Fruit fly (Drosophila melanogaster) whole organism, embryonic: ENCODE data around the gene ver.

Source experiments
- BtbVII ChIP-seq: fragments of 200-800 bp; sonication (Bioruptor generic); optimal IDR thresholded peaks from 3 replicates; lab custom pipeline; 2017; ENCODE audit warnings: missing biosample characterization, mild to moderate bottlenecking, missing genetic modification characterization
- Bteb2 ChIP-seq: fragments of 200-800 bp; sonication (Bioruptor generic); optimal IDR thresholded peaks from 2 replicates; lab custom pipeline; 2016; ENCODE audit warnings: missing biosample characterization, missing genetic modification characterization
- C15 ChIP-seq: fragments of 200-800 bp; sonication (Bioruptor generic); IDR thresholded peaks from 3 replicates; pipeline ENCODE4 v1.3.6; 2022; ENCODE audit warnings: missing biosample characterization, missing genetic modification characterization
- CG10321 ChIP-seq: fragments of 200-800 bp; sonication (Bioruptor generic); IDR thresholded peaks from 2 replicates; pipeline ENCODE4 v1.3.6; 2022; ENCODE audit warnings: missing biosample characterization, missing genetic modification characterization
- CG10462 ChIP-seq: fragments of 200-800 bp; sonication (Bioruptor generic); optimal IDR thresholded peaks from 2 replicates; lab custom pipeline; 2016; ENCODE audit warnings: missing biosample characterization, missing genetic modification characterization
- CG11456 ChIP-seq: fragments of 200-800 bp; sonication (Bioruptor generic); IDR thresholded peaks from 3 replicates; pipeline ENCODE4 v1.3.6; 2022; ENCODE audit warnings: missing biosample characterization, missing genetic modification characterization
- CG11695 ChIP-seq: fragments of 200-800 bp; sonication (Bioruptor generic); IDR thresholded peaks from 3 replicates; pipeline ENCODE4 v1.3.6; 2022; ENCODE audit warnings: missing biosample characterization, missing genetic modification characterization
- CG13424 ChIP-seq: fragments of 200-800 bp; sonication (Bioruptor generic); optimal IDR thresholded peaks from 2 replicates; lab custom pipeline; 2019; ENCODE audit warnings: missing biosample characterization, mild to moderate bottlenecking, missing genetic modification characterization, moderate library complexity
- CG13624 ChIP-seq: fragments of 200-800 bp; sonication (Bioruptor generic); optimal IDR thresholded peaks from 2 replicates; lab custom pipeline; 2016; ENCODE audit warnings: missing biosample characterization, missing genetic modification characterization
- CG14860 ChIP-seq: fragments of 200-800 bp; sonication (Bioruptor generic); IDR thresholded peaks from 3 replicates; pipeline ENCODE4 v1.3.6; 2022; ENCODE audit warnings: missing biosample characterization, missing genetic modification characterization; ENCODE audit not compliant: partially characterized antibody
- CG1603 ChIP-seq: fragments of 200-800 bp; sonication (Bioruptor generic); optimal IDR thresholded peaks from 2 replicates; lab custom pipeline; 2019; ENCODE audit warnings: missing biosample characterization, mild to moderate bottlenecking, missing genetic modification characterization, moderate library complexity
- CG1647 ChIP-seq: fragments of 200-800 bp; sonication (Bioruptor generic); optimal IDR thresholded peaks from 3 replicates; lab custom pipeline; 2016; ENCODE audit warnings: missing biosample characterization, missing genetic modification characterization
- CG17912 ChIP-seq: fragments of 200-800 bp; sonication (Bioruptor generic); optimal IDR thresholded peaks from 2 replicates; lab custom pipeline; 2018; ENCODE audit warnings: missing biosample characterization, mild to moderate bottlenecking, missing genetic modification characterization
- CG1832 ChIP-seq: fragments of 200-800 bp; sonication (Bioruptor generic); optimal IDR thresholded peaks from 2 replicates; lab custom pipeline; 2017; ENCODE audit warnings: missing biosample characterization, mild to moderate bottlenecking, missing genetic modification characterization, inconsistent platforms
- CG18619 ChIP-seq: fragments of 200-800 bp; sonication (Bioruptor generic); optimal IDR thresholded peaks from 3 replicates; lab custom pipeline; 2017; ENCODE audit warnings: missing biosample characterization, mild to moderate bottlenecking, missing genetic modification characterization
- CG18764 ChIP-seq: fragments of 200-800 bp; sonication (Bioruptor generic); optimal IDR thresholded peaks from 3 replicates; lab custom pipeline; 2016; ENCODE audit warnings: missing biosample characterization, missing genetic modification characterization
- CG2116 ChIP-seq: fragments of 200-800 bp; sonication (Bioruptor generic); optimal IDR thresholded peaks from 3 replicates; lab custom pipeline; 2018; ENCODE audit warnings: missing biosample characterization, mild to moderate bottlenecking, missing genetic modification characterization
- CG2199 ChIP-seq: fragments of 200-800 bp; sonication (Bioruptor generic); IDR thresholded peaks from 3 replicates; pipeline ENCODE4 v1.3.6; 2022; ENCODE audit warnings: missing biosample characterization, missing genetic modification characterization
- CG2889 ChIP-seq: fragments of 200-800 bp; sonication (Bioruptor generic); IDR thresholded peaks from 3 replicates; pipeline ENCODE4 v1.3.6; 2022; ENCODE audit warnings: missing biosample characterization, missing genetic modification characterization
- CG4854 ChIP-seq: fragments of 200-800 bp; sonication (Bioruptor generic); optimal IDR thresholded peaks from 2 replicates; lab custom pipeline; 2016; ENCODE audit warnings: missing biosample characterization, missing genetic modification characterization, inconsistent platforms
- CG7786 ChIP-seq: fragments of 200-800 bp; sonication (Bioruptor generic); optimal IDR thresholded peaks from 2 replicates; lab custom pipeline; 2016; ENCODE audit warnings: missing biosample characterization, missing genetic modification characterization
- CG7963 ChIP-seq: fragments of 200-800 bp; sonication (Bioruptor generic); IDR thresholded peaks from 3 replicates; pipeline ENCODE4 v1.3.6; 2022; ENCODE audit warnings: missing biosample characterization, missing genetic modification characterization; ENCODE audit not compliant: partially characterized antibody
- CG8089 ChIP-seq: fragments of 200-800 bp; sonication (Bioruptor generic); optimal IDR thresholded peaks from 3 replicates; lab custom pipeline; 2016; ENCODE audit warnings: missing biosample characterization, missing genetic modification characterization
- CG9727 ChIP-seq: fragments of 200-800 bp; sonication (Bioruptor generic); optimal IDR thresholded peaks from 3 replicates; lab custom pipeline; 2017; ENCODE audit warnings: missing biosample characterization, mild to moderate bottlenecking, missing genetic modification characterization
- CTCF ChIP-seq: fragments of 200-800 bp; sonication (Bioruptor generic); optimal IDR thresholded peaks from 2 replicates; lab custom pipeline; 2017; ENCODE audit warnings: missing biosample characterization, mild to moderate bottlenecking, missing genetic modification characterization, moderate library complexity
- D19A ChIP-seq: fragments of 200-800 bp; optimal IDR thresholded peaks from 3 replicates; lab custom pipeline; 2019; ENCODE audit warnings: missing biosample characterization, mild to moderate bottlenecking, missing genetic modification characterization, moderate library complexity
- Dip3 ChIP-seq: fragments of 200-800 bp; sonication (Bioruptor generic); optimal IDR thresholded peaks from 3 replicates; lab custom pipeline; 2016; ENCODE audit warnings: missing biosample characterization, missing genetic modification characterization
- Ets65A ChIP-seq: fragments of 200-800 bp; sonication (Bioruptor generic); peaks from one replicate; lab custom pipeline; 2016; ENCODE audit warnings: missing biosample characterization, missing genetic modification characterization
- Fer3 ChIP-seq: fragments of 200-800 bp; sonication (Bioruptor generic); optimal IDR thresholded peaks from 2 replicates; lab custom pipeline; 2018; ENCODE audit warnings: missing biosample characterization, mild to moderate bottlenecking, missing genetic modification characterization, moderate library complexity
- Hr39 ChIP-seq: fragments of >200 bp; optimal IDR thresholded peaks from 2 replicates; lab custom pipeline; 2017
- Med ChIP-seq: fragments of 200-800 bp; sonication (Bioruptor generic); peaks from one replicate; lab custom pipeline; 2016; ENCODE audit warnings: missing biosample characterization, missing genetic modification characterization, mild to moderate bottlenecking, inconsistent platforms, moderate library complexity
- NFAT ChIP-seq: fragments of 200-800 bp; sonication (Bioruptor generic); IDR thresholded peaks from 2 replicates; pipeline ENCODE4 v1.3.6; 2022; ENCODE audit warnings: missing biosample characterization, missing genetic modification characterization
- NK7.1 ChIP-seq: fragments of 200-800 bp; sonication (Bioruptor generic); optimal IDR thresholded peaks from 3 replicates; lab custom pipeline; 2016; ENCODE audit warnings: missing biosample characterization, missing genetic modification characterization
- Optix ChIP-seq: fragments of 200-800 bp; sonication (Bioruptor generic); IDR thresholded peaks from 3 replicates; pipeline ENCODE4 v1.3.6; 2022; ENCODE audit warnings: missing biosample characterization, missing genetic modification characterization
- Pdp1 ChIP-seq, 2 experiments: fragments of 200-800 bp; sonication (Bioruptor generic); optimal IDR thresholded peaks; 3 replicates each; lab custom pipeline; 2016; ENCODE audit warnings: missing biosample characterization in 2 of 2, missing genetic modification characterization in 2 of 2, mild to moderate bottlenecking in 1 of 2, moderate library complexity in 1 of 2
- Poxn ChIP-seq: fragments of 200-800 bp; sonication (Bioruptor generic); IDR thresholded peaks from 2 replicates; pipeline ENCODE4 v1.3.6; 2022; ENCODE audit warnings: missing biosample characterization, missing genetic modification characterization
- Ravus ChIP-seq: fragments of 200-800 bp; sonication (Bioruptor generic); IDR thresholded peaks from 2 replicates; pipeline ENCODE4 v1.3.6; 2022; ENCODE audit warnings: missing biosample characterization, missing genetic modification characterization
- Rfx ChIP-seq: fragments of 200-800 bp; sonication (Bioruptor generic); IDR thresholded peaks from 2 replicates; pipeline ENCODE4 v1.3.6; 2022; ENCODE audit warnings: missing biosample characterization, missing genetic modification characterization
- Sin3A ChIP-seq: fragments of >200 bp; optimal IDR thresholded peaks from 2 replicates; lab custom pipeline; 2018
- Xbp1 ChIP-seq: fragments of 200-800 bp; sonication (Bioruptor generic); optimal IDR thresholded peaks from 3 replicates; lab custom pipeline; 2016; ENCODE audit warnings: missing biosample characterization, mild to moderate bottlenecking, missing genetic modification characterization
- YL-1 ChIP-seq: fragments of 200-800 bp; sonication (Bioruptor generic); optimal IDR thresholded peaks from 3 replicates; lab custom pipeline; 2017; ENCODE audit warnings: missing biosample characterization, mild to moderate bottlenecking, missing genetic modification characterization
- abd-A ChIP-seq: fragments of 200-800 bp; sonication (Bioruptor generic); optimal IDR thresholded peaks from 3 replicates; lab custom pipeline; 2019; ENCODE audit warnings: missing biosample characterization, mild to moderate bottlenecking, missing genetic modification characterization, moderate library complexity
- croc ChIP-seq: fragments of 200-800 bp; sonication (Bioruptor generic); conservative IDR thresholded peaks from 3 replicates; pipeline ENCODE4 v1.3.6; 2022; ENCODE audit warnings: missing biosample characterization, missing genetic modification characterization
- dpn ChIP-seq, 2 experiments: fragments of 200-800 bp; sonication (Bioruptor generic); optimal IDR thresholded peaks; 3 replicates each; lab custom pipeline; 2016; ENCODE audit warnings: missing biosample characterization in 2 of 2, missing genetic modification characterization in 2 of 2
- dysf ChIP-seq: fragments of 200-800 bp; sonication (Bioruptor generic); IDR thresholded peaks from 3 replicates; pipeline ENCODE4 v1.3.6; 2022; ENCODE audit warnings: missing biosample characterization, missing genetic modification characterization
- grn ChIP-seq: fragments of 200-800 bp; sonication (Bioruptor generic); optimal IDR thresholded peaks from 3 replicates; lab custom pipeline; 2017; ENCODE audit warnings: missing biosample characterization, missing genetic modification characterization
- hb ChIP-seq: fragments of 200-800 bp; sonication (Bioruptor generic); IDR thresholded peaks from 3 replicates; pipeline ENCODE4 v1.3.6; 2022; ENCODE audit warnings: missing biosample characterization, missing genetic modification characterization; ENCODE audit not compliant: partially characterized antibody
- jing ChIP-seq: fragments of 200-800 bp; sonication (Bioruptor generic); optimal IDR thresholded peaks from 2 replicates; lab custom pipeline; 2018; ENCODE audit warnings: missing biosample characterization, mild to moderate bottlenecking, missing genetic modification characterization
- nerfin-2 ChIP-seq: fragments of 200-800 bp; sonication (Bioruptor generic); IDR thresholded peaks from 2 replicates; pipeline ENCODE4 v1.3.6; 2022; ENCODE audit warnings: missing biosample characterization, missing genetic modification characterization; ENCODE audit not compliant: partially characterized antibody
- p53 ChIP-seq: fragments of 200-800 bp; sonication (Bioruptor generic); optimal IDR thresholded peaks from 2 replicates; lab custom pipeline; 2016; ENCODE audit warnings: missing biosample characterization, missing genetic modification characterization
- ro ChIP-seq: fragments of 200-800 bp; sonication (Bioruptor generic); IDR thresholded peaks from 2 replicates; pipeline ENCODE4 v1.3.6; 2022; ENCODE audit warnings: missing biosample characterization, missing genetic modification characterization
- slp2 ChIP-seq: fragments of 200-800 bp; sonication (Bioruptor generic); optimal IDR thresholded peaks from 2 replicates; lab custom pipeline; 2016; ENCODE audit warnings: missing biosample characterization, missing genetic modification characterization
- yki ChIP-seq: fragments of >200 bp; optimal IDR thresholded peaks from 3 replicates; lab custom pipeline; 2018

The ver gene

DNA sequence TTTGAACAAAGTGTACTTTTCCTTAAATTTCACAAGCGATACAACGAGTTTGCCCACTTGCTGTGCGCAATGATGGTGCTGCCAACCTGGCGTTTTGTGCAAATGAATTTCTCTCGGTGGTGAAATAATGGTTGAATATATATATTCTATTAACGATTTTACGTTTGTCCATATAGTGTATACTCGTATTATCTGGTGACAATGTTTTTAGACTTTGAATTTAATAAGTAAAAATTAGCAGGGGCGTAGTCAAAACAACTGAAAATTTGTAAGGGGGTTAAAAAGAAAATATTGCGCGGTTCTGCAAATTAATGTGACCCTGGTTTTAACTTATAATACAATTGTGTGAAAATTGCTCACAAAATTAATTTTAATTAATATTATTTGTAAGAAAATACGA is at the start of gene ver, which contains the start of gene Gcn5 (continued):
- TF ChIP-seq croc (peak; percentile 70), nerfin-2 (no peak), CG10462 (GFP tag; lab: Kevin White, UChicago) (peak; percentile 82), YL-1 (GFP tag; lab: Kevin White, UChicago) (peak; percentile 97), C15 (GFP tag; lab: Robert Waterston, UW) (peak; percentile 87; the same call in 2 of the 3 replicates), CG8089 (GFP tag; lab: Kevin White, UChicago) (peak; percentile 70), p53 (GFP tag; lab: Kevin White, UChicago) (peak; percentile 27), jing (GFP tag; lab: Kevin White, UChicago) (peak; percentile 81), NFAT (GFP tag; lab: Robert Waterston, UW) (peak; percentile 91), Xbp1 (GFP tag; lab: Kevin White, UChicago) (peak; percentile 94), slp2 (GFP tag; lab: Kevin White, UChicago) (peak; percentile 66), CG14860 (GFP tag; lab: Robert Waterston, UW) (no peak), CG1603 (peak; percentile 89), CG2116 (peak; percentile 81), Optix (GFP tag; lab: Robert Waterston, UW) (peak; percentile 87), CTCF (GFP tag; lab: Kevin White, UChicago) (peak; percentile 68), Rfx (GFP tag; lab: Robert Waterston, UW) (peak; percentile 95), Bteb2 (GFP tag; lab: Kevin White, UChicago) (peak; percentile 85), NK7.1 (peak; percentile 73), CG7963 (no peak), CG17912 (GFP tag; lab: Kevin White, UChicago) (peak; percentile 72), hb (no peak), CG18619 (GFP tag; lab: Kevin White, UChicago) (peak; percentile 88), CG11695 (GFP tag; lab: Robert Waterston, UW) (peak; percentile 92), Pdp1 (GFP tag; optimal IDR thresholded peaks at IDR 0.05; lab: Kevin White, UChicago) (peak; percentile 85 to 86), ro (peak; percentile 68; the same call in 1 of the 2 replicates), Ravus (GFP tag; lab: Robert Waterston, UW) (peak; percentile 77), grn (GFP tag; lab: Kevin White, UChicago) (no peak), dysf (GFP tag; lab: Robert Waterston, UW) (peak; percentile 95)

DNA sequence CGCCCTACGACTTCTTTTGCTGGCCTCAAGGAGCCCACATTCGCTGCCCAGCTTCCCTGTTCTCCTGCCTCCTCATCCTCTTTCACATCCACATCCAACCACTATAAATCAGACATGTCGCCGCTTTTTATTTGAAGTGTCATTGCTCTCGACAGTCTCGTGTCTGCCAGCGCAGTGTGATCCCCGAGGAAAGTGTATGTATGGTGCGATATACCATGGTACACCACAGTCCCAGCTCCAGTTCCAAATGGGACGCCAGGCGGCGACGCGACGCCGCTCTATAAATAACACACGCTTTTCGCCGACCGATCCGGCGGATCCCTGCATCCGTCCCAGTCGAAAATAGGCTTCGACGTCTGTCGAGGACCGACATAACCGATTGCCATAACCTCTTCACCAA is 45.6 kb upstream of the ver start:
- TF ChIP-seq Med (peak; percentile 12), Ets65A (GFP tag; lab: Kevin White, UChicago) (peak; percentile 63), D19A (tag; lab: Kevin White, UChicago) (peak; percentile 67), CG2199 (GFP tag; lab: Robert Waterston, UW) (peak; percentile 71; the same call in 1 of the 3 replicates), CG7786 (GFP tag; lab: Kevin White, UChicago) (no peak)

DNA sequence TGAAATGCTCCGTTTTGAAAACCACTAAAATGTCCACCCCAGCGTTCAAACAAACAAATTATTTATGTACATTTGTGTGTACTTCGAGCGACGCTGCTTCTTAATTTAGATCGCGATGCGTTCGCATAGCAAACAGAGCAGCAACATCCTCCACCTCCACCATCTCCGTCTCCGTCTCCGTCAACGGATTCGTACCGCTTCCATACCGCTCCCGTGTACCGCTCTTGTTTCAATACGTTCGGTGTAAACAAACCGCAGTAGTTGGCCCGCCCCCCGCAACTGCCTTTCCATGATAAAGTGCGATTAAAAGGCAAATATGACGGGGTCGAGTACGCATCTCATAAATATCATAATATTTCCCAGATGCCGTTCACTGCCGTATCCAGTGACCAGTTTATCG is 41.5 kb upstream of the ver start, which contains the start of gene CG33725:
Gene CG33725, plus strand, starts transcription at position 364 of the 400 bp plus-strand sequence.
- no peak for TF ChIP-seq CG13624 (GFP tag; lab: Kevin White, UChicago)
- no peak for TF ChIP-seq CG1832
- no peak for TF ChIP-seq CG13424 (tag; lab: Kevin White, UChicago)
- no peak for TF ChIP-seq Hr39
- no peak for TF ChIP-seq Poxn (GFP tag; lab: Robert Waterston, UW)
- no peak for TF ChIP-seq Dip3 (GFP tag; lab: Kevin White, UChicago)
- TF ChIP-seq CG4854 (GFP tag; lab: Kevin White, UChicago): no peak
- TF ChIP-seq yki: no peak
- TF ChIP-seq CG11456 (GFP tag; lab: Robert Waterston, UW): no peak
- no peak for TF ChIP-seq abd-A (tag; lab: Kevin White, UChicago)
- no peak for TF ChIP-seq Sin3A (lab: Kevin White, UChicago)
- no peak for TF ChIP-seq CG10321 (GFP tag; lab: Robert Waterston, UW)
- no peak for TF ChIP-seq BtbVII (GFP tag; lab: Kevin White, UChicago)
- no peak for TF ChIP-seq dpn (GFP tag; optimal IDR thresholded peaks at IDR 0.05; lab: Kevin White, UChicago)
- no peak for TF ChIP-seq CG1647 (GFP tag; lab: Kevin White, UChicago)
- no peak for TF ChIP-seq CG18764 (GFP tag; lab: Kevin White, UChicago)
- TF ChIP-seq CG9727 (GFP tag; lab: Kevin White, UChicago): no peak
- TF ChIP-seq CG2889 (GFP tag; lab: Robert Waterston, UW): no peak
- no peak for TF ChIP-seq Fer3 (tag; lab: Kevin White, UChicago)
